Worm (Caenorhabditis elegans) whole organism, L4 larva: ENCODE results near the gene str-140.

Source experiments
- D1046.2 ChIP-seq: fragments of 200-800 bp; sonication (Bioruptor generic); IDR thresholded peaks from 2 replicates; pipeline ENCODE4 v1.3.6; 2022; ENCODE audit warnings: missing genetic modification characterization, missing compliant biosample characterization
- F26F4.8 ChIP-seq: fragments of 200-800 bp; sonication (Bioruptor generic); conservative IDR thresholded peaks from 2 replicates; pipeline ENCODE4 v1.3.6; 2022; ENCODE audit warnings: missing genetic modification characterization, missing compliant biosample characterization
- F37D6.2 ChIP-seq: sonication (generic microtip); optimal IDR thresholded peaks from 2 replicates; lab custom pipeline; 2016; ENCODE audit warnings: mild to moderate bottlenecking, missing genetic modification characterization, missing compliant biosample characterization
- F44E2.7 ChIP-seq: fragments of 200-800 bp; sonication (Bioruptor generic); IDR thresholded peaks from 2 replicates; pipeline ENCODE4 v2.1.2; 2022; ENCODE audit warnings: missing genetic modification characterization, missing compliant biosample characterization
- R02D3.7 ChIP-seq: fragments of 150-350 bp; sonication (generic microtip); optimal IDR thresholded peaks from 3 replicates; lab custom pipeline; 2014; ENCODE audit warnings: missing biosample characterization, missing genetic modification characterization
- T20F7.1 ChIP-seq: fragments of 200-800 bp; sonication (Bioruptor generic); optimal IDR thresholded peaks from 2 replicates; lab custom pipeline; 2018; ENCODE audit warnings: mild to moderate bottlenecking, missing genetic modification characterization, missing compliant biosample characterization
- T26A8.4 ChIP-seq: fragments of 200-800 bp; sonication (Bioruptor generic); IDR thresholded peaks from 2 replicates; pipeline ENCODE4 v1.3.6; 2022; ENCODE audit warnings: missing genetic modification characterization, missing compliant biosample characterization
- Y105C5A.15 ChIP-seq: fragments of 200-800 bp; sonication (Bioruptor generic); IDR thresholded peaks from 2 replicates; pipeline ENCODE4 v1.3.6; 2022; ENCODE audit warnings: missing genetic modification characterization, missing compliant biosample characterization
- Y5F2A.4 ChIP-seq: fragments of 200-800 bp; sonication (Bioruptor generic); optimal IDR thresholded peaks from 2 replicates; lab custom pipeline; 2018; ENCODE audit warnings: mild to moderate bottlenecking, missing genetic modification characterization, missing compliant biosample characterization
- ama-1 ChIP-seq: fragments of 150-350 bp; optimal IDR thresholded peaks from 2 replicates; lab custom pipeline; 2014; ENCODE audit warnings: inconsistent platforms, mixed read lengths
- attf-4 ChIP-seq: sonication (generic microtip); optimal IDR thresholded peaks from 3 replicates; lab custom pipeline; 2017; ENCODE audit warnings: missing biosample characterization, missing genetic modification characterization
- ceh-28 ChIP-seq: fragments of 150-350 bp; optimal IDR thresholded peaks from 2 replicates; lab custom pipeline; 2014; ENCODE audit warnings: missing biosample characterization, missing genetic modification reagents, missing genetic modification characterization
- ceh-44 ChIP-seq: fragments of 200-800 bp; sonication (Bioruptor generic); IDR thresholded peaks from 2 replicates; pipeline ENCODE4 v1.3.6; 2022; ENCODE audit warnings: missing genetic modification reagents, missing genetic modification characterization, missing compliant biosample characterization
- ctbp-1 ChIP-seq: fragments of 200-800 bp; sonication (Bioruptor generic); IDR thresholded peaks from 2 replicates; pipeline ENCODE4 v1.3.6; 2022; ENCODE audit warnings: missing genetic modification reagents, missing genetic modification characterization, missing compliant biosample characterization
- daf-16 ChIP-seq, 3 experiments: sonication (generic microtip); optimal IDR thresholded peaks; 2 replicates each; lab custom pipeline; 2016 to 2017; ENCODE audit warnings: missing genetic modification characterization in 3 of 3, missing genetic modification reagents in 3 of 3, mild to moderate bottlenecking in 2 of 3, missing compliant biosample characterization in 2 of 3, missing biosample characterization in 1 of 3, moderate library complexity in 1 of 3
- dmd-6 ChIP-seq: fragments of 200-800 bp; sonication (Bioruptor generic); IDR thresholded peaks from 2 replicates; pipeline ENCODE4 v1.3.6; 2022; ENCODE audit warnings: missing genetic modification reagents, missing genetic modification characterization, missing compliant biosample characterization
- dmd-9 ChIP-seq: fragments of 200-800 bp; sonication (Bioruptor generic); IDR thresholded peaks from 2 replicates; pipeline ENCODE4 v1.3.6; 2022; ENCODE audit warnings: missing genetic modification reagents, missing genetic modification characterization, missing compliant biosample characterization
- duxl-1 ChIP-seq: sonication (generic microtip); optimal IDR thresholded peaks from 2 replicates; lab custom pipeline; 2016; ENCODE audit warnings: mild to moderate bottlenecking, missing genetic modification characterization, moderate library complexity, missing compliant biosample characterization; ENCODE audit not compliant: poor library complexity
- gei-8 ChIP-seq: fragments of 200-800 bp; sonication (Bioruptor generic); optimal IDR thresholded peaks from 2 replicates; lab custom pipeline; 2018; ENCODE audit warnings: mild to moderate bottlenecking, missing genetic modification characterization, missing compliant biosample characterization
- hif-1 ChIP-seq, 2 experiments: sonication (generic microtip); optimal IDR thresholded peaks; 2 replicates each; lab custom pipeline; 2016 to 2017; ENCODE audit warnings: missing compliant biosample characterization in 2 of 2, missing genetic modification characterization in 2 of 2, missing genetic modification reagents in 2 of 2, missing genotype in 2 of 2, mild to moderate bottlenecking in 1 of 2
- hlh-11 ChIP-seq: fragments of 200-800 bp; sonication (Bioruptor generic); optimal IDR thresholded peaks from 2 replicates; lab custom pipeline; 2018; ENCODE audit warnings: mild to moderate bottlenecking, missing genetic modification characterization, missing compliant biosample characterization
- hlh-30 ChIP-seq: sonication (generic microtip); optimal IDR thresholded peaks from 2 replicates; lab custom pipeline; 2017; ENCODE audit warnings: antibody characterized with exemption, mild to moderate bottlenecking, missing genetic modification characterization, missing compliant biosample characterization; ENCODE audit not compliant: insufficient read depth
- lim-7 ChIP-seq: fragments of 200-800 bp; sonication (Bioruptor generic); IDR thresholded peaks from 2 replicates; pipeline ENCODE4 v1.3.6; 2022; ENCODE audit warnings: missing genetic modification characterization, missing compliant biosample characterization
- lin-1 ChIP-seq: fragments of 200-800 bp; sonication (Bioruptor generic); IDR thresholded peaks from 2 replicates; pipeline ENCODE4 v1.3.6; 2022; ENCODE audit warnings: missing genetic modification reagents, missing genetic modification characterization, missing compliant biosample characterization
- lin-38 ChIP-seq: fragments of 200-800 bp; sonication (Bioruptor generic); IDR thresholded peaks from 2 replicates; pipeline ENCODE4 v1.3.6; 2022; ENCODE audit warnings: missing genetic modification reagents, missing genetic modification characterization, missing compliant biosample characterization
- lsy-2 ChIP-seq, 2 experiments: fragments of 150-350 bp in 1 of 2; sonication (generic microtip) in 1 of 2; optimal IDR thresholded peaks; 2 replicates each; lab custom pipeline; 2014 to 2017; ENCODE audit warnings: missing biosample characterization in 2 of 2, missing genetic modification characterization in 2 of 2
- madf-5 ChIP-seq, 2 experiments: fragments of 200-800 bp; sonication (Bioruptor generic); IDR thresholded peaks; 2 replicates each; pipeline ENCODE4 v1.3.6; 2022; ENCODE audit warnings: missing compliant biosample characterization in 2 of 2, missing genetic modification characterization in 2 of 2
- mep-1 ChIP-seq: fragments of 150-350 bp; sonication (generic microtip); optimal IDR thresholded peaks from 3 replicates; lab custom pipeline; 2014; ENCODE audit warnings: missing biosample characterization, missing genetic modification characterization
- mes-2 ChIP-seq: sonication (generic microtip); optimal IDR thresholded peaks from 2 replicates; lab custom pipeline; 2016; ENCODE audit warnings: missing genotype, mild to moderate bottlenecking, missing genetic modification characterization, missing compliant biosample characterization; ENCODE audit not compliant: poor library complexity, severe bottlenecking
- mxl-2 ChIP-seq: fragments of 200-800 bp; sonication (Bioruptor generic); conservative IDR thresholded peaks from 2 replicates; pipeline ENCODE4 v1.3.6; 2022; ENCODE audit warnings: missing genetic modification reagents, missing genetic modification characterization, missing compliant biosample characterization
- mxl-3 ChIP-seq: fragments of 200-800 bp; sonication (Bioruptor generic); optimal IDR thresholded peaks from 2 replicates; lab custom pipeline; 2018; ENCODE audit warnings: mild to moderate bottlenecking, missing genetic modification characterization, missing compliant biosample characterization
- nhr-11 ChIP-seq: fragments of 150-350 bp; optimal IDR thresholded peaks from 2 replicates; lab custom pipeline; 2014; ENCODE audit warnings: missing biosample characterization, missing genetic modification characterization
- nhr-111 ChIP-seq: fragments of 200-800 bp; sonication (Bioruptor generic); optimal IDR thresholded peaks from 2 replicates; lab custom pipeline; 2018; ENCODE audit warnings: mild to moderate bottlenecking, missing genetic modification characterization, missing compliant biosample characterization
- nhr-25 ChIP-seq: sonication (generic microtip); optimal IDR thresholded peaks from 2 replicates; lab custom pipeline; 2017; ENCODE audit warnings: missing genetic modification characterization, mild to moderate bottlenecking, missing compliant biosample characterization, antibody characterized with exemption, moderate library complexity, borderline replicate concordance; ENCODE audit not compliant: insufficient read depth
- nhr-28 ChIP-seq: fragments of 150-350 bp; optimal IDR thresholded peaks from 2 replicates; lab custom pipeline; 2014; ENCODE audit warnings: missing biosample characterization, missing genetic modification characterization
- nhr-42 ChIP-seq: fragments of 200-800 bp; sonication (Bioruptor generic); IDR thresholded peaks from 2 replicates; pipeline ENCODE4 v1.3.6; 2022; ENCODE audit warnings: missing genetic modification characterization, missing compliant biosample characterization
- nhr-48 ChIP-seq: sonication (generic microtip); optimal IDR thresholded peaks from 2 replicates; lab custom pipeline; 2016; ENCODE audit warnings: mild to moderate bottlenecking, missing genetic modification characterization, missing compliant biosample characterization
- nhr-6 ChIP-seq: fragments of 150-350 bp; optimal IDR thresholded peaks from 2 replicates; lab custom pipeline; 2014; ENCODE audit warnings: missing biosample characterization, missing genetic modification characterization
- skn-1 ChIP-seq: fragments of 150-350 bp; optimal IDR thresholded peaks from 2 replicates; lab custom pipeline; 2014; ENCODE audit warnings: missing biosample characterization, missing genetic modification characterization
- snpc-4 ChIP-seq: fragments of 150-350 bp; optimal IDR thresholded peaks from 2 replicates; lab custom pipeline; 2014; ENCODE audit warnings: missing biosample characterization, missing genetic modification characterization
- spr-1 ChIP-seq: sonication (generic microtip); optimal IDR thresholded peaks from 2 replicates; lab custom pipeline; 2016; ENCODE audit warnings: mild to moderate bottlenecking, missing genetic modification characterization, missing compliant biosample characterization
- spr-3 ChIP-seq: fragments of 200-800 bp; sonication (Bioruptor generic); optimal IDR thresholded peaks from 2 replicates; lab custom pipeline; 2018; ENCODE audit warnings: mild to moderate bottlenecking, missing genetic modification characterization, missing compliant biosample characterization
- tag-97 ChIP-seq: fragments of 200-800 bp; sonication (Bioruptor generic); IDR thresholded peaks from 2 replicates; pipeline ENCODE4 v1.3.6; 2022; ENCODE audit warnings: missing genetic modification characterization, missing compliant biosample characterization
- zfp-2 ChIP-seq: sonication (generic microtip); optimal IDR thresholded peaks from 2 replicates; lab custom pipeline; 2016; ENCODE audit warnings: mild to moderate bottlenecking, missing genetic modification characterization, missing compliant biosample characterization
- zfp-3 ChIP-seq: fragments of 200-800 bp; sonication (Bioruptor generic); conservative IDR thresholded peaks from 2 replicates; pipeline ENCODE4 v1.3.6; 2022; ENCODE audit warnings: missing genetic modification reagents, missing genetic modification characterization, missing compliant biosample characterization
- zip-2 ChIP-seq: fragments of 150-350 bp; optimal IDR thresholded peaks from 2 replicates; lab custom pipeline; 2014; ENCODE audit warnings: missing biosample characterization, missing genetic modification characterization
- ztf-7 ChIP-seq: fragments of 150-350 bp; optimal IDR thresholded peaks from 2 replicates; lab custom pipeline; 2014; ENCODE audit warnings: missing biosample characterization, missing genetic modification characterization

Gene str-140

DNA sequence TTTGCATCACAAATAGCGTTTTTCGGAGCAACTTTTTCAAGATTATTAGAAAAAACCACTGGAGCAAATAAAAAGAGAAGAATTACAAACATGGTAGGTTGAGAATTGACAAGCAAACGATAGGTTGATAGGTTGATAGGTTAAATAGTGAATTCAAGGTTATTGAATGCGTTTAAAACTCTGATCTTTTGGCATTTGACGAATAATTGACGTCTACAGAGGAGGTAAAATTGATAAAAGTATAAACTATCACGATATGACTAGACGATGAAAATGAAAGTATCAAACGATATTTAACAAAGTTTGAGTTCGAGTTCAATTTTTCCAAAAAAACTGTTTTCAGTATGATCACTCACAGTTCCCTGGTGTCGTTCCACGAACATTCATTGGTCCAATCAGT is 31.8 kb downstream of the str-140 start, which contains the start of gene ZC513.14:
Gene ZC513.14, minus strand, starts transcription at position 101 of the 400 bp plus-strand sequence.
- TF ChIP-seq nhr-11 (tag; lab: Kevin White, UChicago) = no peak
- TF ChIP-seq T26A8.4 = no peak
- TF ChIP-seq zfp-2 = no peak
- no peak for TF ChIP-seq mep-1 (tag; lab: Kevin White, UChicago)
- TF ChIP-seq F26F4.8 = no peak
- no peak for TF ChIP-seq ztf-7 (tag; lab: Kevin White, UChicago)
- TF ChIP-seq ctbp-1 (GFP tag; lab: Robert Waterston, UW) = no peak
- TF ChIP-seq lin-1 (GFP tag; lab: Robert Waterston, UW) = no peak
- TF ChIP-seq madf-5 (GFP tag; IDR thresholded peaks at IDR 0.05; lab: Robert Waterston, UW) = no peak
- no peak for TF ChIP-seq tag-97 (GFP tag; lab: Robert Waterston, UW)
- no peak for TF ChIP-seq skn-1 (tag; lab: Kevin White, UChicago)
- no peak for TF ChIP-seq nhr-6 (tag; lab: Kevin White, UChicago)
- TF ChIP-seq ceh-44 (GFP tag; lab: Robert Waterston, UW) = no peak
- TF ChIP-seq, all 104 proteins: peak for 0

- TF ChIP-seq nhr-28 (no peak), mes-2 (tag; lab: Kevin White, UChicago) (no peak), zfp-3 (no peak), Y105C5A.15 (GFP tag; lab: Robert Waterston, UW) (no peak), ceh-44 (GFP tag; lab: Robert Waterston, UW) (no peak), nhr-6 (tag; lab: Kevin White, UChicago) (no peak), zip-2 (no peak), nhr-25 (no peak), Y5F2A.4 (GFP tag; lab: Kevin White, UChicago) (no peak), mxl-2 (no peak), lim-7 (GFP tag; lab: Robert Waterston, UW) (no peak), ztf-7 (tag; lab: Kevin White, UChicago) (no peak)
- TF ChIP-seq, all 104 proteins: peak for 0
Measured at ce11 chrV:8034811-8035210, 32.9 kb downstream of the str-140 start, which contains the start of gene algn-12. algn-12 (plus strand) TSS chrV:8035111.

ce11 chrV:8031121-8031520 is 36.6 kb downstream of the str-140 start, which contains the start of gene vars-1:
vars-1 (plus strand) TSS chrV:8031411.
- TF ChIP-seq hif-1 (tag; optimal IDR thresholded peaks at IDR 0.05; lab: Kevin White, UChicago) (no peak), lsy-2 (tag; optimal IDR thresholded peaks at IDR 0.05; lab: Kevin White, UChicago) (peak in 1 of 2 experiments; percentile 71), hlh-30 (tag; lab: Kevin White, UChicago) (peak; percentile 49), F44E2.7 (GFP tag; lab: Robert Waterston, UW) (no peak), nhr-42 (GFP tag; lab: Robert Waterston, UW) (no peak), dmd-9 (no peak), T20F7.1 (GFP tag; lab: Kevin White, UChicago) (peak; percentile 46), hlh-11 (no peak), mes-2 (tag; lab: Kevin White, UChicago) (peak; percentile 58), D1046.2 (GFP tag; lab: Robert Waterston, UW) (no peak), ceh-28 (tag; lab: Kevin White, UChicago) (no peak), lin-38 (GFP tag; lab: Robert Waterston, UW) (peak; percentile 93), snpc-4 (no peak), mep-1 (tag; lab: Kevin White, UChicago) (peak; percentile 17), spr-1 (no peak), duxl-1 (peak; percentile 19), daf-16 (GFP tag; optimal IDR thresholded peaks at IDR 0.05; lab: Kevin White, UChicago) (no peak), daf-16 (tag; optimal IDR thresholded peaks at IDR 0.05; lab: Kevin White, UChicago) (peak; percentile 37), dmd-6 (GFP tag; lab: Robert Waterston, UW) (0 out of 2 replicates have a peak, but pooled peaks have one; percentile 13), nhr-111 (no peak), ama-1 (lab: Kevin White, UChicago) (peak; percentile 33), F37D6.2 (no peak), gei-8 (GFP tag; lab: Kevin White, UChicago) (no peak), Y5F2A.4 (GFP tag; lab: Kevin White, UChicago) (no peak), attf-4 (no peak), R02D3.7 (tag; lab: Kevin White, UChicago) (no peak), mxl-3 (GFP tag; lab: Kevin White, UChicago) (no peak), nhr-48 (tag; lab: Kevin White, UChicago) (no peak), nhr-6 (tag; lab: Kevin White, UChicago) (peak; percentile 4), spr-3 (no peak)
